Worm (Caenorhabditis elegans) whole organism, L2 larva: ENCODE results near the gene F13D11.4.

Source experiments
- egl-27 ChIP-seq: sonication (generic microtip); optimal IDR thresholded peaks from 3 replicates; lab custom pipeline; 2017; ENCODE audit warnings: missing biosample characterization, missing genetic modification reagents, missing genetic modification characterization
- lin-13 ChIP-seq: fragments of 150-350 bp; optimal IDR thresholded peaks from 2 replicates; lab custom pipeline; 2014; ENCODE audit warnings: missing biosample characterization, missing genetic modification reagents, missing genetic modification characterization
- lsy-2 ChIP-seq, 2 experiments: fragments of 150-350 bp in 1 of 2; sonication (generic microtip) in 1 of 2; optimal IDR thresholded peaks; 2 replicates each; lab custom pipeline; 2014 to 2017; ENCODE audit warnings: missing biosample characterization in 2 of 2, missing genetic modification characterization in 2 of 2
- nhr-11 ChIP-seq: fragments of 150-350 bp; optimal IDR thresholded peaks from 2 replicates; lab custom pipeline; 2014; ENCODE audit warnings: missing biosample characterization, missing genetic modification characterization
- nhr-25 ChIP-seq: fragments of 150-350 bp; sonication (generic microtip); optimal IDR thresholded peaks from 3 replicates; lab custom pipeline; 2014; ENCODE audit warnings: missing biosample characterization, missing genetic modification characterization
- nhr-77 ChIP-seq: fragments of 150-350 bp; optimal IDR thresholded peaks from 2 replicates; lab custom pipeline; 2014; ENCODE audit warnings: missing biosample characterization, missing genetic modification characterization
- ztf-11 ChIP-seq: sonication (generic microtip); optimal IDR thresholded peaks from 2 replicates; lab custom pipeline; 2017; ENCODE audit warnings: missing biosample characterization, missing genetic modification characterization

DNA sequence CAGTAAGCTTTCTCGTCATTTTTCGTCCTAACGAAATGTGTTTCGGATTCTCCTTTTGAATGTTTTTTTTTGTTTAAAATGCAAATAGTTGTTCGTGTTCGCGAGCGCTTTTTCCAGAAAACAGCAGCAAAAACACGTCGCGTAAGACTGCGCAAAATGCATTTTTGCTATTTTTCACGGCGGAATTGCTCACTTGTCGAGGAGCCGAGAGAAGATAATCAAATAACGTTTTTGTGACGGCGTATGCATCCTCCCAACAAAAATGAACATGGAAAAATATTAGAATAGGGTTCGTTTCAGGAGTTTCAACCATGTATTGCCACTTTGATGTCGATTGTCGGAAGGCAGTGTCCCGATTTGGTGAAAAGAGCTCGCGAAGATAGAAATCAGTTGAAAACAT, 42.4 kb upstream of the F13D11.4 start:
- TF ChIP-seq nhr-11 (tag; lab: Kevin White, UChicago), result no peak
- TF ChIP-seq nhr-25, result no peak
- no peak for TF ChIP-seq lsy-2 (tag; optimal IDR thresholded peaks at IDR 0.05; lab: Kevin White, UChicago)
- TF ChIP-seq egl-27, result no peak
- TF ChIP-seq lin-13 (GFP tag; lab: Kevin White, UChicago), result no peak
- TF ChIP-seq nhr-77 (tag; lab: Kevin White, UChicago), result no peak
- TF ChIP-seq ztf-11, result no peak
